Fruit fly (Drosophila melanogaster) whole organism, embryonic: Measurements from ENCODE around the gene CG1628.

Experiments
- E2f2 ChIP-seq: fragments of 200-800 bp; sonication (Bioruptor generic); IDR thresholded peaks from 2 replicates; pipeline ENCODE4 v1.3.6; 2022; ENCODE audit warnings: missing biosample characterization, missing genetic modification characterization
- Sox102F ChIP-seq: fragments of 200-800 bp; sonication (Bioruptor generic); optimal IDR thresholded peaks from 2 replicates; lab custom pipeline; 2018; ENCODE audit warnings: missing biosample characterization, mild to moderate bottlenecking, missing genetic modification characterization, moderate library complexity
- trem ChIP-seq: fragments of 200-800 bp; optimal IDR thresholded peaks from 3 replicates; lab custom pipeline; 2019; ENCODE audit warnings: missing biosample characterization, mild to moderate bottlenecking, missing genetic modification characterization, moderate library complexity

DNA sequence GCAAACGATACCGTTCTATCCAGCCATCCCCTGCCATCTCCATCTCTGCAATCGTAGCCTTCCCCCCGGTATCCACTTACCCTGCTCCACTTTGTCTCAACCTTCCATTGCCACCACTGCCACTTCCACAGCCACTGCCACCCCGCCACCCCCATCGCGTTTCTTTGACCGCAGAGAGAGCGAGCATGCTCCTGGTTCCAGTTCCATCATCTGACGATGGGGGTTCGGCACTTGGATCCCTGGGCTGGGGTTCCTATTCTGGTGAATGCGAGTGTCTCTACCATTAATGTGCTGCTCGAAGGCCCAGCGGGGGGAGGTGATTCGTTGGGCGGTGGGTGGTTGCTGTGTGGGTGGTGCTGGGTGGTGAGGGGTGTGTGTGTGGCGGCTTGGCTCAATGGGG, 11.1 kb upstream of the CG1628 start:
- TF ChIP-seq trem (tag; lab: Kevin White, UChicago): no peak
- TF ChIP-seq E2f2: no peak
- no peak for TF ChIP-seq Sox102F (GFP tag; lab: Kevin White, UChicago)
